Worm (Caenorhabditis elegans) whole organism, L4/young adult: ENCODE measurements around the gene nspb-12.

Experiments used
- W03F9.2 ChIP-seq: fragments of 150-350 bp; optimal IDR thresholded peaks from 2 replicates; lab custom pipeline; 2014; ENCODE audit warnings: missing biosample characterization, missing genetic modification characterization
- dao-5 ChIP-seq: sonication (generic microtip); optimal IDR thresholded peaks from 2 replicates; lab custom pipeline; 2016; ENCODE audit warnings: missing genotype, missing genetic modification characterization, moderate library complexity, missing compliant biosample characterization
- him-1 ChIP-seq: sonication (generic microtip); optimal IDR thresholded peaks from 2 replicates; lab custom pipeline; 2016; ENCODE audit warnings: missing genotype, missing genetic modification reagents, missing genetic modification characterization, missing compliant biosample characterization

DNA sequence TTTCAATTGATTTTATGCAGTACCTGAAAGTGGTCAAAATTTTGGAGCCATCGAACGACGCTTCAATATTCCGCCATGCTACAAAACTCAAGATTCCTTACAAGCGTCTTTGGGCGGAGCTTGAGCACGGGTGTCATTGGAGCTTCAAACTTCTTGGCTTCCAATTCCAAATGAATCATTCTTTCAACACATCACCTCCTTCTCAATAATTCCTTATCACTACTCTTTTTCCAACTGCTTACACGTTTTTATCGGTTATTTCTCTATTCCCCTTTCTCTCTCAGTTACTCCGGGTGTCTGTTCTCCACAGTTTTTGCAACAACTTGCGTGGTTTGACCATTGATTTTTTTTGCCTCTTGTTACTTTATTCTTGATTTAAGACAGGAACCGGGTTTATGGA lies 21.8 kb downstream of the nspb-12 start, which contains the start of gene F09F7.5:
- TF ChIP-seq dao-5 (tag; lab: Kevin White, UChicago), result no peak
- no peak for TF ChIP-seq W03F9.2
- TF ChIP-seq him-1 (tag; lab: Kevin White, UChicago), result no peak
